Fruit fly (Drosophila melanogaster) whole organism, embryonic: ENCODE data around the gene LManIV.

ENCODE experiments used
- BEAF-32 ChIP-seq: fragments of 200-800 bp; sonication (Bioruptor generic); optimal IDR thresholded peaks from 3 replicates; lab custom pipeline; 2017; ENCODE audit warnings: missing biosample characterization, missing genetic modification characterization, mild to moderate bottlenecking, moderate library complexity, missing genetic modification reagents
- Bgb ChIP-seq: fragments of 200-800 bp; sonication (Bioruptor generic); IDR thresholded peaks from 2 replicates; pipeline ENCODE4 v1.3.6; 2022; ENCODE audit warnings: missing biosample characterization, missing genetic modification characterization; ENCODE audit not compliant: partially characterized antibody
- BtbVII ChIP-seq: fragments of 200-800 bp; sonication (Bioruptor generic); optimal IDR thresholded peaks from 3 replicates; lab custom pipeline; 2017; ENCODE audit warnings: missing biosample characterization, mild to moderate bottlenecking, missing genetic modification characterization
- Bteb2 ChIP-seq: fragments of 200-800 bp; sonication (Bioruptor generic); optimal IDR thresholded peaks from 2 replicates; lab custom pipeline; 2016; ENCODE audit warnings: missing biosample characterization, missing genetic modification characterization
- C15 ChIP-seq: fragments of 200-800 bp; sonication (Bioruptor generic); IDR thresholded peaks from 3 replicates; pipeline ENCODE4 v1.3.6; 2022; ENCODE audit warnings: missing biosample characterization, missing genetic modification characterization
- CG13624 ChIP-seq: fragments of 200-800 bp; sonication (Bioruptor generic); optimal IDR thresholded peaks from 2 replicates; lab custom pipeline; 2016; ENCODE audit warnings: missing biosample characterization, missing genetic modification characterization
- CG1529 ChIP-seq: fragments of 200-800 bp; sonication (Bioruptor generic); optimal IDR thresholded peaks from 3 replicates; lab custom pipeline; 2018; ENCODE audit warnings: missing biosample characterization, missing genetic modification characterization
- CG15696 ChIP-seq: fragments of 200-800 bp; sonication (Bioruptor generic); optimal IDR thresholded peaks from 2 replicates; lab custom pipeline; 2019; ENCODE audit warnings: missing biosample characterization, mild to moderate bottlenecking, missing genetic modification characterization, moderate library complexity
- CG18011 ChIP-seq: fragments of 200-800 bp; sonication (Bioruptor generic); optimal IDR thresholded peaks from 2 replicates; lab custom pipeline; 2017; ENCODE audit warnings: missing biosample characterization, missing genetic modification characterization, mild to moderate bottlenecking, moderate library complexity, missing genotype
- CG30403 ChIP-seq: fragments of 200-800 bp; sonication (Bioruptor generic); optimal IDR thresholded peaks from 3 replicates; lab custom pipeline; 2016; ENCODE audit warnings: missing biosample characterization, missing genetic modification characterization
- CG32767 ChIP-seq: fragments of 200-800 bp; sonication (Bioruptor generic); IDR thresholded peaks from 2 replicates; pipeline ENCODE4 v1.3.6; 2022; ENCODE audit warnings: missing biosample characterization, missing genetic modification characterization
- CG3726 ChIP-seq: fragments of 200-800 bp; sonication (Bioruptor generic); IDR thresholded peaks from 3 replicates; pipeline ENCODE4, ENCODE4 v1.3.6; 2022; ENCODE audit warnings: missing biosample characterization, missing genetic modification characterization
- CG42726 ChIP-seq: fragments of 200-800 bp; sonication (Bioruptor generic); IDR thresholded peaks from 2 replicates; pipeline ENCODE4 v1.3.6; 2022; ENCODE audit warnings: missing biosample characterization, missing genetic modification characterization; ENCODE audit not compliant: partially characterized antibody
- CG5180 ChIP-seq: fragments of 200-800 bp; sonication (Bioruptor generic); optimal IDR thresholded peaks from 3 replicates; lab custom pipeline; 2017; ENCODE audit warnings: missing biosample characterization, missing genetic modification characterization, mild to moderate bottlenecking, moderate library complexity, missing genetic modification reagents
- CG5953 ChIP-seq: fragments of 200-800 bp; sonication (Bioruptor generic); IDR thresholded peaks from 2 replicates; pipeline ENCODE4 v1.3.6; 2022; ENCODE audit warnings: missing biosample characterization, missing genetic modification characterization
- CG6175 ChIP-seq: fragments of 200-800 bp; sonication (Bioruptor generic); IDR thresholded peaks from 3 replicates; pipeline ENCODE4 v1.3.6; 2022; ENCODE audit warnings: missing biosample characterization, missing genetic modification characterization
- CG7271 ChIP-seq: fragments of 200-800 bp; sonication (Bioruptor generic); optimal IDR thresholded peaks from 2 replicates; lab custom pipeline; 2018; ENCODE audit warnings: missing biosample characterization, mild to moderate bottlenecking, missing genetic modification characterization, moderate library complexity
- CG8290 ChIP-seq, 3 experiments: fragments of 200-800 bp; sonication (Bioruptor generic); optimal IDR thresholded peaks; 2 replicates each; lab custom pipeline; 2016 to 2019; ENCODE audit warnings: missing biosample characterization in 3 of 3, missing genetic modification characterization in 3 of 3, mild to moderate bottlenecking in 2 of 3, moderate library complexity in 1 of 3
- CG8944 ChIP-seq: fragments of 200-800 bp; sonication (Bioruptor generic); optimal IDR thresholded peaks from 3 replicates; lab custom pipeline; 2016; ENCODE audit warnings: missing biosample characterization, missing genetic modification characterization
- CkIIα-i1 ChIP-seq: fragments of 200-800 bp; sonication (Bioruptor generic); IDR thresholded peaks from 2 replicates; pipeline ENCODE4 v1.3.6; 2022; ENCODE audit warnings: missing biosample characterization, missing genetic modification characterization
- CrebB ChIP-seq: fragments of 200-800 bp; sonication (Bioruptor generic); optimal IDR thresholded peaks from 3 replicates; lab custom pipeline; 2018; ENCODE audit warnings: missing biosample characterization, mild to moderate bottlenecking, missing genetic modification characterization
- Dll ChIP-seq: fragments of 200-800 bp; sonication (Bioruptor generic); IDR thresholded peaks from 4 replicates; pipeline ENCODE4 v1.3.6; 2022; ENCODE audit warnings: missing biosample characterization, missing genetic modification characterization; ENCODE audit not compliant: partially characterized antibody
- E2f1 ChIP-seq: fragments of 200-800 bp; sonication (Bioruptor generic); IDR thresholded peaks from 2 replicates; pipeline ENCODE4 v1.3.6; 2022; ENCODE audit warnings: missing biosample characterization, missing genetic modification characterization
- H15 ChIP-seq: fragments of 200-800 bp; sonication (Bioruptor generic); IDR thresholded peaks from 3 replicates; pipeline ENCODE4 v1.3.6; 2022; ENCODE audit warnings: missing biosample characterization, missing genetic modification characterization
- HHEX ChIP-seq: fragments of 200-800 bp; sonication (Bioruptor generic); optimal IDR thresholded peaks from 3 replicates; lab custom pipeline; 2017; ENCODE audit warnings: missing biosample characterization, mild to moderate bottlenecking, missing genetic modification characterization, missing genetic modification reagents
- Hsf ChIP-seq: fragments of 200-800 bp; sonication (Bioruptor generic); optimal IDR thresholded peaks from 3 replicates; lab custom pipeline; 2016; ENCODE audit warnings: missing biosample characterization, missing genetic modification characterization
- Mad ChIP-seq: fragments of 200-800 bp; sonication (Bioruptor generic); optimal IDR thresholded peaks from 2 replicates; lab custom pipeline; 2016; ENCODE audit warnings: missing biosample characterization, missing genetic modification characterization
- Med ChIP-seq: fragments of 200-800 bp; sonication (Bioruptor generic); peaks from one replicate; lab custom pipeline; 2016; ENCODE audit warnings: missing biosample characterization, missing genetic modification characterization, mild to moderate bottlenecking, inconsistent platforms, moderate library complexity
- NC2α ChIP-seq: fragments of 200-800 bp; sonication (Bioruptor generic); optimal IDR thresholded peaks from 2 replicates; lab custom pipeline; 2016; ENCODE audit warnings: missing biosample characterization, missing genetic modification characterization
- Nf-YB ChIP-seq: fragments of 200-800 bp; sonication (Bioruptor generic); optimal IDR thresholded peaks from 3 replicates; lab custom pipeline; 2019; ENCODE audit warnings: missing biosample characterization, mild to moderate bottlenecking, missing genetic modification characterization, moderate library complexity
- Poxn ChIP-seq: fragments of 200-800 bp; sonication (Bioruptor generic); IDR thresholded peaks from 2 replicates; pipeline ENCODE4 v1.3.6; 2022; ENCODE audit warnings: missing biosample characterization, missing genetic modification characterization
- Sox100B ChIP-seq: fragments of 200-800 bp; sonication (Bioruptor generic); optimal IDR thresholded peaks from 3 replicates; lab custom pipeline; 2018; ENCODE audit warnings: missing biosample characterization, mild to moderate bottlenecking, missing genetic modification characterization
- Spps ChIP-seq: fragments of 200-800 bp; sonication (Bioruptor generic); optimal IDR thresholded peaks from 2 replicates; lab custom pipeline; 2018; ENCODE audit warnings: missing biosample characterization, mild to moderate bottlenecking, missing genetic modification characterization
- ap ChIP-seq: fragments of 200-800 bp; sonication (Bioruptor generic); IDR thresholded peaks from 2 replicates; pipeline ENCODE4 v1.3.6; 2022; ENCODE audit warnings: missing biosample characterization, missing genetic modification characterization
- bowl ChIP-seq: fragments of 200-800 bp; sonication (Bioruptor generic); IDR thresholded peaks from 2 replicates; pipeline ENCODE4 v1.3.6; 2022; ENCODE audit warnings: missing biosample characterization, missing genetic modification characterization
- cato ChIP-seq: fragments of 200-800 bp; sonication (Bioruptor generic); optimal IDR thresholded peaks from 2 replicates; lab custom pipeline; 2016; ENCODE audit warnings: missing biosample characterization, missing genetic modification characterization, borderline replicate concordance
- exex ChIP-seq: fragments of 200-800 bp; sonication (Bioruptor generic); optimal IDR thresholded peaks from 4 replicates; lab custom pipeline; 2018; ENCODE audit warnings: missing biosample characterization, mild to moderate bottlenecking, missing genetic modification characterization, moderate library complexity
- fd102C ChIP-seq: fragments of 200-800 bp; sonication (Bioruptor generic); optimal IDR thresholded peaks from 2 replicates; lab custom pipeline; 2018; ENCODE audit warnings: missing biosample characterization, mild to moderate bottlenecking, missing genetic modification characterization, moderate library complexity
- gce ChIP-seq: fragments of 200-800 bp; sonication (Bioruptor generic); IDR thresholded peaks from 3 replicates; pipeline ENCODE4 v1.3.6; 2022; ENCODE audit warnings: missing biosample characterization, missing genetic modification characterization
- gcm ChIP-seq: fragments of 200-800 bp; sonication (Bioruptor generic); optimal IDR thresholded peaks from 2 replicates; lab custom pipeline; 2019; ENCODE audit warnings: missing biosample characterization, mild to moderate bottlenecking, missing genetic modification characterization, moderate library complexity
- h ChIP-seq: fragments of >200 bp; optimal IDR thresholded peaks from 2 replicates; lab custom pipeline; 2017
- jigr1 ChIP-seq: fragments of 200-800 bp; sonication (Bioruptor generic); IDR thresholded peaks from 3 replicates; pipeline ENCODE4 v1.3.6; 2022; ENCODE audit warnings: missing biosample characterization, missing genetic modification characterization
- knrl ChIP-seq: fragments of 200-800 bp; sonication (Bioruptor generic); IDR thresholded peaks from 3 replicates; pipeline ENCODE4 v1.3.6; 2022; ENCODE audit warnings: missing biosample characterization, missing genetic modification characterization; ENCODE audit not compliant: partially characterized antibody
- pzg ChIP-seq: fragments of 200-800 bp; sonication (Bioruptor generic); optimal IDR thresholded peaks from 3 replicates; lab custom pipeline; 2018; ENCODE audit warnings: missing biosample characterization, mild to moderate bottlenecking, missing genetic modification characterization, moderate library complexity
- rib ChIP-seq: fragments of 200-800 bp; sonication (Bioruptor generic); IDR thresholded peaks from 2 replicates; pipeline ENCODE4 v1.3.6; 2022; ENCODE audit warnings: missing biosample characterization, missing genetic modification characterization
- run ChIP-seq: fragments of 200-800 bp; sonication (Bioruptor generic); optimal IDR thresholded peaks from 3 replicates; lab custom pipeline; 2018; ENCODE audit warnings: missing biosample characterization, mild to moderate bottlenecking, missing genetic modification characterization
- sd ChIP-seq: fragments of 200-800 bp; sonication (Bioruptor generic); optimal IDR thresholded peaks from 3 replicates; lab custom pipeline; 2018; ENCODE audit warnings: missing biosample characterization, mild to moderate bottlenecking, missing genetic modification characterization, moderate library complexity
- sisA ChIP-seq: fragments of 200-800 bp; sonication (Bioruptor generic); IDR thresholded peaks from 2 replicates; pipeline ENCODE4 v1.3.6; 2022; ENCODE audit warnings: missing biosample characterization, missing genetic modification characterization
- ttk ChIP-seq: fragments of 200-800 bp; sonication (Bioruptor generic); IDR thresholded peaks from 2 replicates; pipeline ENCODE4 v2.1.2; 2022; ENCODE audit warnings: missing biosample characterization, missing genetic modification characterization
- zfh1 ChIP-seq: fragments of 200-800 bp; sonication (Bioruptor generic); IDR thresholded peaks from 3 replicates; pipeline ENCODE4 v1.3.6; 2022; ENCODE audit warnings: missing biosample characterization, missing genetic modification characterization

The LManIV gene

DNA sequence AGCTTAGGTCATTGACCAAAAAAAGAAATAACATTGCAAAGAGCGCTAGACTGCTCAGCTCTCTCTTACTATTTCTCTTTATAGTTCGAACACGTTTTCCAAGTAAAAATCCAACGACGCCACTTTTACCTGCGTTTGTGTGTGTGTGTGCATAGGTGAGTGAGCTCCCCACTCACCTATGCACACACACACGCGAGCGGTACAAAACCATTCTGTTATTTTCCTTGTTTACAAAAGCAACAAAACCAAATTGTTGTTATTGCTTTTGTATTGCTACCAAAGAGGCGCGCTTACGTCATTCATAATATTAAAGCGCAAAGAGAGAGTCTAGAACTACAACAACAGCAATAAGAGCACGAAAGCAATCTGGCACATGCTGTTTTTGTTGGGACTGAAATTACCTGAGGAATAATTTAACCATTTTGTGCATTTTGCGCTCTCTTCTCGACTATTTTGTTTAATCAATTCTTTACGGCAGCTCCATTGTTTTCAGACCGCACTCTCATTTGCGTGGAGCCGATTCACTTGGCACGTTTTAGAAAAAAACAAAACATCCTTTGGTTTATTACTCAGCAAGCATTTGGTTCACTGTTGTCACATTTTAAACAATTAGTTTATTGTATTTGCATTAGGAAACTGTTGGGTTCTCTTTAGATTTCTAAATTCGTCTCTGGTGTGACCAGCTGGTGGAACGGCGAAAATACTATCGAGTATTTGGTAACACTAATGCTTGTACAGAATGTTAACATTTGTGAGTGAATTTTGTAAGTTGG is 32.0 kb downstream of the LManIV start, which contains the start of gene raw (continued):
- TF ChIP-seq E2f1 (GFP tag; lab: Robert Waterston, UW) (no peak), ap (GFP tag; lab: Robert Waterston, UW) (no peak), CrebB (tag; lab: Kevin White, UChicago) (peak; percentile 40), run (no peak), Bteb2 (GFP tag; lab: Kevin White, UChicago) (no peak), exex (peak; percentile 85), Dll (GFP tag; lab: Robert Waterston, UW) (no peak), rib (GFP tag; lab: Robert Waterston, UW) (no peak), h (lab: Kevin White, UChicago) (no peak), NC2α (GFP tag; lab: Kevin White, UChicago) (no peak), Med (GFP tag; lab: Kevin White, UChicago) (peak; percentile 75), CG32767 (GFP tag; lab: Robert Waterston, UW) (no peak), zfh1 (GFP tag; lab: Robert Waterston, UW) (no peak), C15 (GFP tag; lab: Robert Waterston, UW) (no peak), ttk (GFP tag; lab: Robert Waterston, UW) (no peak), Mad (GFP tag; lab: Kevin White, UChicago) (no peak), sd (tag; lab: Kevin White, UChicago) (peak; percentile 60), Spps (tag; lab: Kevin White, UChicago) (no peak), CG8944 (GFP tag; lab: Kevin White, UChicago) (no peak), HHEX (GFP tag; lab: Kevin White, UChicago) (no peak), CG5180 (GFP tag; lab: Kevin White, UChicago) (no peak), H15 (GFP tag; lab: Robert Waterston, UW) (no peak), CG42726 (GFP tag; lab: Robert Waterston, UW) (no peak), CG5953 (GFP tag; lab: Robert Waterston, UW) (no peak), CG15696 (tag; lab: Kevin White, UChicago) (no peak), BEAF-32 (GFP tag; lab: Kevin White, UChicago) (no peak), sisA (GFP tag; lab: Robert Waterston, UW) (no peak), BtbVII (GFP tag; lab: Kevin White, UChicago) (peak; percentile 83), Sox100B (GFP tag; lab: Kevin White, UChicago) (no peak), CkIIα-i1 (no peak), gce (no peak), Poxn (GFP tag; lab: Robert Waterston, UW) (no peak), bowl (GFP tag; lab: Robert Waterston, UW) (no peak), jigr1 (no peak), CG13624 (GFP tag; lab: Kevin White, UChicago) (peak; percentile 50), CG1529 (GFP tag; lab: Kevin White, UChicago) (no peak), pzg (no peak), fd102C (no peak), Hsf (no peak), gcm (GFP tag; lab: Kevin White, UChicago) (peak; percentile 2), CG30403 (GFP tag; lab: Kevin White, UChicago) (no peak), CG18011 (no peak), Bgb (GFP tag; lab: Robert Waterston, UW) (0 out of 2 replicates have a peak, but pooled peaks have one; percentile 3), cato (GFP tag; lab: Kevin White, UChicago) (no peak), CG7271 (tag; lab: Kevin White, UChicago) (no peak), CG3726 (no peak), CG8290 (GFP tag; optimal IDR thresholded peaks at IDR 0.05; lab: Kevin White, UChicago) (no peak), CG8290 (tag; optimal IDR thresholded peaks at IDR 0.05; lab: Kevin White, UChicago) (peak in 1 of 2 experiments; percentile 24), CG6175 (GFP tag; lab: Robert Waterston, UW) (no peak), knrl (no peak), Nf-YB (GFP tag; lab: Kevin White, UChicago) (no peak)
